Worm (Caenorhabditis elegans): ENCODE results near the gene R04D3.4.

DNA sequence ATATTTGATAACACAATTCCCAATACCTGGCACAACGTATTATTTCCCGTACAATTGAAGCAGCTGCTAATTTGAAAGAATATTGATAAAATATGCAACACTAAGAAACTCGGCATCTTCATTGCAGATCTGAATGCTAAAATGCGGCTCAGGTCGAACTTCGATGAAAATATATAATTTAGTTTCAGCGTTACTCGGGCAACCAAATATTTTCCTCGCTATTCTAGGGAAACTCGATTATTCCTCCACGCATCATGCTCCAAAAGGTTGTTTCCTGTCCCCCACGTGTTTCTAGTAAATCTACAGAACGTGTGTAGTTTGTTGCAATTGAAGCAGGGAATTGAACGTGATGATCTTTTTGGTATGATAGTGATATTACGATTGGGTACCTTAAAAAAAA, 39.5 kb downstream of the R04D3.4 start:
- TF ChIP-seq cog-1 (tag; optimal IDR thresholded peaks at IDR 0.05): no peak
- TF ChIP-seq med-1 (GFP tag; optimal IDR thresholded peaks at IDR 0.05; ENCODE audit: insufficient read depth): no peak
- TF ChIP-seq flt-1 (GFP tag; IDR thresholded peaks at IDR 0.05): no peak

Data from whole organism, midembryonic.